Worm (Caenorhabditis elegans) whole organism, late embryonic: Measurements from ENCODE around the gene K10D2.5.

Experiments used
- T23F11.4 ChIP-seq: fragments of 200-800 bp; sonication (Bioruptor generic); optimal IDR thresholded peaks from 2 replicates; lab custom pipeline; 2018; ENCODE audit warnings: mild to moderate bottlenecking, missing genetic modification characterization, missing compliant biosample characterization
- ama-1 ChIP-seq: fragments of 150-350 bp; optimal IDR thresholded peaks from 2 replicates; lab custom pipeline; 2014
- ets-4 ChIP-seq: sonication (generic microtip); optimal IDR thresholded peaks from 2 replicates; lab custom pipeline; 2016; ENCODE audit warnings: missing genetic modification characterization, missing compliant biosample characterization
- fkh-10 ChIP-seq: fragments of 150-350 bp; optimal IDR thresholded peaks from 2 replicates; lab custom pipeline; 2014; ENCODE audit warnings: missing biosample characterization, missing genetic modification reagents, missing genetic modification characterization
- pha-4 ChIP-seq: fragments of 150-350 bp; optimal IDR thresholded peaks from 2 replicates; lab custom pipeline; 2018; ENCODE audit warnings: missing biosample characterization, missing genetic modification reagents, missing genetic modification characterization
- unc-55 ChIP-seq: sonication (generic microtip); optimal IDR thresholded peaks from 2 replicates; lab custom pipeline; 2017; ENCODE audit warnings: missing biosample characterization, missing genetic modification reagents, missing genetic modification characterization

DNA sequence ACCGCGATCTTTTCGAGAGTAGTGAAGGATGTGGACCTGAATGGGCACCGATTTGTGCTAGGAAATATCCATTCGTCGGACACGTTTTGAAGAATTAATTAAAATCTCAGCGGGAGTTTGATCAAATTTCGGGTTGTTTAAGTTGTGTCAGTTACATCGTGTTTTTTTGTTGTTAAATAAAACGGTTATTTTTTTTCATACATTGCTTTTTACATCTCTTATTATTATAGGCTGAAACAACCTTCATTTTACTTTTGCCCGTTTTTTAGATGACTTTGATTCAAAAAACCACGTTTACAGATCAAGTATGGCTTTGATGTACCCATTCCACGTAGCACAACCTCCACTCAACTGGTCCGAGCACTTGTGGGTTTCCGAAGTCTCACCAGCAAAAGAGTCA lies 619 bp downstream of the K10D2.5 start, which contains the start of gene emb-1:
- TF ChIP-seq T23F11.4 (GFP tag; lab: Kevin White, UChicago) (no peak), unc-55 (no peak), ets-4 (tag; lab: Kevin White, UChicago) (no peak), ama-1 (no peak), fkh-10 (GFP tag; lab: Kevin White, UChicago) (no peak), pha-4 (tag; lab: Kevin White, UChicago) (no peak)
